Fruit fly (Drosophila melanogaster): ENCODE measurements around the gene CG2924.

The CG2924 gene

dm6 chrX:2295435-2296229 lies 25.1 kb upstream of the CG2924 start, which contains the start of gene Raf (continued):
- no peak for TF ChIP-seq CG17802 (tag; optimal IDR thresholded peaks at IDR 0.05)
- peak; percentile 37; the same call in 1 of the 4 replicates for TF ChIP-seq chinmo (GFP tag; IDR thresholded peaks at IDR 0.05; ENCODE audit: partially characterized antibody)
- TF ChIP-seq peb (GFP tag; IDR thresholded peaks at IDR 0.05) = 0 out of 2 replicates have a peak, but pooled peaks have one; percentile 6
- no peak for TF ChIP-seq Hey (tag; optimal IDR thresholded peaks at IDR 0.05)
- TF ChIP-seq ase (GFP tag; IDR thresholded peaks at IDR 0.05) = no peak; the same call in 2 of the 3 replicates
- TF ChIP-seq jigr1 (GFP tag; IDR thresholded peaks at IDR 0.05) = peak; percentile 78; the same call in 1 of the 3 replicates
- TF ChIP-seq kay (GFP tag; optimal IDR thresholded peaks at IDR 0.05) = no peak
- peak; percentile 19 for TF ChIP-seq pros (GFP tag; optimal IDR thresholded peaks at IDR 0.05)
- TF ChIP-seq CG6791 (GFP tag; IDR thresholded peaks at IDR 0.05; ENCODE audit: partially characterized antibody) = 0 out of 3 replicates have a peak, but pooled peaks have one; percentile 30
- peak; percentile 61 for TF ChIP-seq exex (tag; optimal IDR thresholded peaks at IDR 0.05)
- no peak for TF ChIP-seq CG3838 (GFP tag; optimal IDR thresholded peaks at IDR 0.05)
- TF ChIP-seq sd (tag; optimal IDR thresholded peaks at IDR 0.05) = peak; percentile 16
- TF ChIP-seq stwl (tag; optimal IDR thresholded peaks at IDR 0.05) = no peak
- TF ChIP-seq Dbx (GFP tag; IDR thresholded peaks at IDR 0.05) = 0 out of 3 replicates have a peak, but pooled peaks have one; percentile 40
- peak; percentile 51; the same call in 1 of the 2 replicates for TF ChIP-seq CG4360 (GFP tag; IDR thresholded peaks at IDR 0.05)
- peak; percentile 62; the same call in 1 of the 3 replicates for TF ChIP-seq CG2889 (GFP tag; IDR thresholded peaks at IDR 0.05)
- TF ChIP-seq Fer2 (tag; optimal IDR thresholded peaks at IDR 0.05) = peak; percentile 63
- 0 out of 3 replicates have a peak, but pooled peaks have one; percentile 20 for TF ChIP-seq vnd (GFP tag; IDR thresholded peaks at IDR 0.05; ENCODE audit: partially characterized antibody)
- no peak for TF ChIP-seq vfl (GFP tag; optimal IDR thresholded peaks at IDR 0.05)
- 0 out of 3 replicates have a peak, but pooled peaks have one; percentile 54 for TF ChIP-seq B-H1 (GFP tag; IDR thresholded peaks at IDR 0.05)

- TF ChIP-seq inv (GFP tag; IDR thresholded peaks at IDR 0.05; ENCODE audit: partially characterized antibody) (no peak), mirr (GFP tag; optimal IDR thresholded peaks at IDR 0.05) (no peak), Dbx (GFP tag; IDR thresholded peaks at IDR 0.05) (no peak), Bdp1 (GFP tag; optimal IDR thresholded peaks at IDR 0.05) (no peak), CG9215 (GFP tag; IDR thresholded peaks at IDR 0.05) (no peak), stc (GFP tag; IDR thresholded peaks at IDR 0.05) (peak; percentile 24; the same call in 1 of the 2 replicates), Mes4 (GFP tag; optimal IDR thresholded peaks at IDR 0.05) (no peak), CG17328 (GFP tag; IDR thresholded peaks at IDR 0.05) (0 out of 2 replicates have a peak, but pooled peaks have one; percentile 10), Bteb2 (GFP tag; optimal IDR thresholded peaks at IDR 0.05) (no peak), Kr (GFP tag; optimal IDR thresholded peaks at IDR 0.05) (peak; percentile 41), CG17829 (tag; optimal IDR thresholded peaks at IDR 0.05) (no peak), crc (GFP tag; optimal IDR thresholded peaks at IDR 0.05) (no peak), CG15514 (GFP tag; optimal IDR thresholded peaks at IDR 0.05) (no peak), Vsx1 (GFP tag; optimal IDR thresholded peaks at IDR 0.05) (no peak), Dref (GFP tag; IDR thresholded peaks at IDR 0.05) (no peak), zfh1 (GFP tag; IDR thresholded peaks at IDR 0.05) (peak; percentile 47; the same call in 1 of the 3 replicates), CG6654 (GFP tag; optimal IDR thresholded peaks at IDR 0.05) (no peak), CG16813 (GFP tag; IDR thresholded peaks at IDR 0.05; ENCODE audit: partially characterized antibody) (no peak), cg (GFP tag; optimal IDR thresholded peaks at IDR 0.05) (peak; percentile 66), CG13424 (tag; optimal IDR thresholded peaks at IDR 0.05) (no peak), CHES-1-like (GFP tag; optimal IDR thresholded peaks at IDR 0.05) (no peak), CG13894 (tag; optimal IDR thresholded peaks at IDR 0.05) (no peak), CG17612 (GFP tag; IDR thresholded peaks at IDR 0.05) (no peak), hkb (optimal IDR thresholded peaks at IDR 0.05) (no peak), hkb (GFP tag; IDR thresholded peaks at IDR 0.05) (peak; percentile 26; the same call in 1 of the 2 replicates), ATbp (GFP tag; optimal IDR thresholded peaks at IDR 0.05) (peak; percentile 69), Hey (tag; optimal IDR thresholded peaks at IDR 0.05) (no peak)
Observed at dm6 chrX:2294474-2295434, 24.2 kb upstream of the CG2924 start.

Data from whole organism, embryonic.